Worm (Caenorhabditis elegans): ENCODE results near the gene kin-9.
"Not testable (repeated sequence)": the region's sequence is repeated elsewhere in the genome, so short reads cannot be mapped to it uniquely, and the experiment has no call there.

Gene kin-9

ce11 chrX:8408267-8408666 lies 24.2 kb upstream of the kin-9 start, which contains the start of gene sulp-3:
sulp-3 (minus strand) TSS chrX:8408367.
- TF ChIP-seq nhr-77 (tag; optimal IDR thresholded peaks at IDR 0.05) (no peak), nhr-43 (tag; optimal IDR thresholded peaks at IDR 0.05; ENCODE audit: poor library complexity, severe bottlenecking) (no peak), nhr-23 (tag; optimal IDR thresholded peaks at IDR 0.05) (no peak), elt-3 (tag; optimal IDR thresholded peaks at IDR 0.05) (no peak), elt-1 (tag; optimal IDR thresholded peaks at IDR 0.05) (no peak), zag-1 (tag; optimal IDR thresholded peaks at IDR 0.05) (no peak), unc-62 (GFP tag; optimal IDR thresholded peaks at IDR 0.05) (no peak), nhr-237 (tag; optimal IDR thresholded peaks at IDR 0.05) (no peak), ceh-28 (tag; optimal IDR thresholded peaks at IDR 0.05) (no peak), nhr-76 (tag; optimal IDR thresholded peaks at IDR 0.05) (no peak), skn-1 (tag; optimal IDR thresholded peaks at IDR 0.05) (no peak)

DNA sequence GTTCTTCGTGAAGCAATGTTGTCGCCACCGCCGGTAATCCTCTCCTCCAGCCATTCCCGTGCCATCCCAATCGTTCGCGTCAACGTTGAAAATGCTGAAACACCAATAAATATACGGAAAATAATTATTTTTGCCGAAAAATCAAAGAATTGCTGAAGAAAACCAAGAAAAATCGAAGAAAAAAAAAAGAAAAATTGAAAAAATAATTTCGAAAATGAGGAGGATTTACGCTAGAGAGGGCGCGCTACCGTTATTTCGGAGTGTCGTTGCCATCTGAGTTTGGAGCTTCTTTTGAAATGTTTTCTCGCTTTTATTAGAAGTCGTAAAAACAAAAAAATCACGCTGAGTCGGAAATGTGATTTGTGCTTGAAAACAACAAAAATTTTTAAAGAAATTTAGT lies 21.7 kb upstream of the kin-9 start, which contains the start of gene F08F1.9:
F08F1.9 (minus strand) TSS at position 101 of the 400 bp plus-strand sequence.
- TF ChIP-seq R02D3.7, ceh-16, nhr-25 (tag; optimal IDR thresholded peaks at IDR 0.05): not testable (repeated sequence)

DNA sequence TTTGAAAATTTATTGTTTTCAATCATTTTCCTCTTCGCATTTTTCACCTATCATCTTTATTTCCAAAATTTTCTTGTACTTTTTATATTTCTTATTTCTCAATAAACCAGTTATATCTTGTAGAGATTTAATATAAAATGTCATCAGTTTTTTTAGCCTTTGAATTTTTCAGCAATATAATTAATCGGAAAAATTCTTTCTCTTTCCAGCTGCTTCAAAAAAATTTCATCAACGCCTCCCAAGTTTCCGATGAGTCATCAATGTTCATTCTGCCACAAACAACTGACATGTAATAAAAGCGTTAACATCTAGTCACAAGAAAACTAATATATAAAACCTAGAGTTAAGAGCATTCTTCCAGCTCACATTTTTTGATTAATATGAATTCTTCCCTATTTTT lies 19.3 kb upstream of the kin-9 start, which contains the start of gene F08F1.4:
F08F1.4 (plus strand) TSS at position 301 of the 400 bp plus-strand sequence.
- TF ChIP-seq fkh-10 (GFP tag; optimal IDR thresholded peaks at IDR 0.05): no peak
- TF ChIP-seq lsy-12 (tag; optimal IDR thresholded peaks at IDR 0.05): no peak
- TF ChIP-seq lin-15B (tag; optimal IDR thresholded peaks at IDR 0.05): no peak
- TF ChIP-seq nhr-43 (tag; optimal IDR thresholded peaks at IDR 0.05; ENCODE audit: poor library complexity, severe bottlenecking): no peak
- TF ChIP-seq egl-5 (tag; optimal IDR thresholded peaks at IDR 0.05): no peak
- TF ChIP-seq tbx-2 (tag; optimal IDR thresholded peaks at IDR 0.05): no peak
- TF ChIP-seq mdl-1 (tag; optimal IDR thresholded peaks at IDR 0.05): no peak
- TF ChIP-seq egl-27 (tag; optimal IDR thresholded peaks at IDR 0.05): no peak
- TF ChIP-seq ama-1 (optimal IDR thresholded peaks at IDR 0.05): no peak

DNA sequence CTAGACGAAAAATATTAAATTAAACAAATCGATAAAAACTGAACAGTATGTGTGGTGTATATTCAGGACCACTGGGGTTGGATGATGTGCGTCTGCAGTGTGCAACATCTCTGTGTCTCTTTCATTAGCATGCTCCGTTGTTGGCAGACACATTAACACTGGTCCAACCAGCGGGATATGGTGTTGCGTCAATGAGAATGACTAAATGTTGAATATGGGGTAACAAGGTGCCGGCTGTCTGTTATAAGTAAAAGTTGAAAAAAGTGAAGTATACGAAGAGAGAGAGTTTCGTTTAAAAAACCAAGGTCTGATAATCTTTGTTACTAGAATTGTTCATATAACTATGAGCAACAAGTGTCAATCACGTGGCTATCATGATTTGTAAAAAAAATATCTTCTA lies 15.6 kb upstream of the kin-9 start, which contains the start of gene ced-8:
ced-8 (minus strand) TSS at position 101 of the 400 bp plus-strand sequence.
- no peak for TF ChIP-seq mml-1 (tag; optimal IDR thresholded peaks at IDR 0.05)
- TF ChIP-seq nhr-43 (tag; optimal IDR thresholded peaks at IDR 0.05; ENCODE audit: poor library complexity, severe bottlenecking): peak; percentile 35

ce11 chrX:8417727-8418126 lies 14.7 kb upstream of the kin-9 start:
- TF ChIP-seq ama-1 (optimal IDR thresholded peaks at IDR 0.05) (no peak), nfya-1 (tag; optimal IDR thresholded peaks at IDR 0.05; ENCODE audit: insufficient read depth) (peak; percentile 9)

- TF ChIP-seq nhr-43 (tag; optimal IDR thresholded peaks at IDR 0.05; ENCODE audit: poor library complexity, severe bottlenecking) (peak; percentile 70), nhr-23 (tag; optimal IDR thresholded peaks at IDR 0.05) (peak; percentile 92), elt-1 (tag; optimal IDR thresholded peaks at IDR 0.05) (no peak)
Observed at ce11 chrX:8418382-8418781, 14.1 kb upstream of the kin-9 start, which contains the start of gene spp-13. spp-13 (minus strand) TSS chrX:8418524.

ce11 chrX:8419252-8419651 lies 13.2 kb upstream of the kin-9 start:
- TF ChIP-seq elt-1 (tag; optimal IDR thresholded peaks at IDR 0.05) (peak; percentile 52), tbx-2 (tag; optimal IDR thresholded peaks at IDR 0.05) (no peak), nhr-237 (tag; optimal IDR thresholded peaks at IDR 0.05) (no peak), ceh-16 (tag; optimal IDR thresholded peaks at IDR 0.05) (no peak), skn-1 (tag; optimal IDR thresholded peaks at IDR 0.05) (no peak), egl-27 (tag; optimal IDR thresholded peaks at IDR 0.05) (no peak), pha-4 (tag; optimal IDR thresholded peaks at IDR 0.05) (peak; percentile 6), lsy-12 (tag; optimal IDR thresholded peaks at IDR 0.05) (no peak), fkh-10 (GFP tag; optimal IDR thresholded peaks at IDR 0.05) (no peak), snpc-4 (tag; optimal IDR thresholded peaks at IDR 0.05) (no peak), ztf-4 (tag; optimal IDR thresholded peaks at IDR 0.05) (no peak), nhr-43 (tag; optimal IDR thresholded peaks at IDR 0.05; ENCODE audit: poor library complexity, severe bottlenecking) (no peak), elt-2 (tag; optimal IDR thresholded peaks at IDR 0.05) (peak; percentile 28), zag-1 (tag; optimal IDR thresholded peaks at IDR 0.05) (no peak), nhr-76 (tag; optimal IDR thresholded peaks at IDR 0.05) (no peak), R02D3.7 (tag; optimal IDR thresholded peaks at IDR 0.05) (no peak), ZK546.5 (tag; optimal IDR thresholded peaks at IDR 0.05) (no peak), unc-62 (GFP tag; optimal IDR thresholded peaks at IDR 0.05) (no peak), lin-39 (tag; optimal IDR thresholded peaks at IDR 0.05) (no peak), nhr-23 (tag; optimal IDR thresholded peaks at IDR 0.05) (peak; percentile 1)

All from whole organism, L3 larva.